In the genomic region with DNA sequence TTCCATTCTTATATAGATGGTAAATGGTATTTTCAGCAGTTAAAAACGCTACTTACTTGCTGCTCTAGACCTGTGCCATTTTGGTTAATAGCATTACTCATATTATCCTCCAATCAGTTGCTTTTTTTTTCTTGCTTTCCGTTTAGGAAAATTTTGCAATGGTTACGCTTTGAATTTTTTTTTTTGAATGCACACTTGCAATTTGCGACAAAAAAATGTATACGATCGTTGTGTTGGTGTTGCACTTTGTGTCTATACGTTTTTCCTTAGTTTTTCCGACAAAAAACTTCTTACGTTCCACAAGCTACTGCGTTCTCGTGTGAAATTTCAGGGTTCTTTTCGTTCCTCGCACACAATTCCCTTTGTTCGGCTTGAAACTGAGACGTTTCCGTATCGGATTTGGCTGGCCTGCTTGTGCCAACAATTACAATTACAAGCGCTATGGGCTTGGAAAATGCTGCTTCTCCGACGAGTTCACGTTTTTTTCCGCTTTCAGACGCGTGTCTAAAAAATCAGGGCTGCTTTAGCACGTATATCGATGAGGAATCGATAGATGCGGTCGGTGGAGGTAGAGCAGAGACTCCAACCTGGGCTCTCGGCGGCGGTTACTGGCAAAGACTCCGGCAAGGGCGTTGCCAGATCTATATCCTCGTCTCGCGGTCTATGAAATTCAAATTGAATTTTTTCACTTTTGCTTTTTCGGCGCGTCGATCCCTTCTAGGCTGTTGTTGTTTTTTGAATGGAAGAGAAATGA, we compare ENCODE assay signal across 1 fruit fly cellular context.
TF ChIP-seq lines count a peak whose summit lies in the region.

No protein-coding gene starts in this region.

TF ChIP-seq in whole organism, embryonic, 481 proteins besides CTCF, POLR2A, EP300 and RAD21 (continued from another document and continues in another):
- no peak for TF ChIP-seq salm (tag; optimal IDR thresholded peaks at IDR 0.05; lab: Kevin White, UChicago)
- TF ChIP-seq jumu (GFP tag; optimal IDR thresholded peaks at IDR 0.05; lab: Kevin White, UChicago): peak; percentile 81
- peak; percentile 77 for TF ChIP-seq gsb-n (tag; optimal IDR thresholded peaks at IDR 0.05; lab: Kevin White, UChicago)
- peak; percentile 56 for TF ChIP-seq fu2 (GFP tag; optimal IDR thresholded peaks at IDR 0.05; lab: Kevin White, UChicago)
- peak; percentile 87 for TF ChIP-seq inv (GFP tag; IDR thresholded peaks at IDR 0.05; lab: Robert Waterston, UW; ENCODE audit: partially characterized antibody)
- TF ChIP-seq CG2120 (GFP tag; optimal IDR thresholded peaks at IDR 0.05; lab: Kevin White, UChicago): peak; percentile 42
- peak; percentile 93 for TF ChIP-seq Myb (GFP tag; optimal IDR thresholded peaks at IDR 0.05; lab: Kevin White, UChicago)
- peak; percentile 13; the same call in 1 of the 2 replicates for TF ChIP-seq E2f1 (GFP tag; IDR thresholded peaks at IDR 0.05; lab: Robert Waterston, UW)
- TF ChIP-seq CG13123 (GFP tag; optimal IDR thresholded peaks at IDR 0.05; lab: Kevin White, UChicago): no peak
- no peak for TF ChIP-seq Vsx1 (GFP tag; optimal IDR thresholded peaks at IDR 0.05; lab: Kevin White, UChicago)
- 0 out of 2 replicates have a peak, but pooled peaks have one; percentile 20 for TF ChIP-seq ranshi (GFP tag; IDR thresholded peaks at IDR 0.05; lab: Robert Waterston, UW)
- peak; percentile 64 for TF ChIP-seq sug (tag; optimal IDR thresholded peaks at IDR 0.05; lab: Kevin White, UChicago)
- no peak for TF ChIP-seq hth (optimal IDR thresholded peaks at IDR 0.05; lab: Kevin White, UChicago)
- TF ChIP-seq CG17385 (GFP tag; optimal IDR thresholded peaks at IDR 0.05; lab: Kevin White, UChicago): peak; percentile 37
- TF ChIP-seq Ets65A (GFP tag; lab: Kevin White, UChicago): peak; percentile 84
- TF ChIP-seq Spps (tag; optimal IDR thresholded peaks at IDR 0.05; lab: Kevin White, UChicago): no peak
- no peak for TF ChIP-seq pb (GFP tag; optimal IDR thresholded peaks at IDR 0.05; lab: Kevin White, UChicago)
- peak; percentile 87 for TF ChIP-seq sqz (GFP tag; optimal IDR thresholded peaks at IDR 0.05; lab: Kevin White, UChicago)
- TF ChIP-seq Tbp (GFP tag; optimal IDR thresholded peaks at IDR 0.05; lab: Kevin White, UChicago): no peak
- TF ChIP-seq CG5180 (GFP tag; optimal IDR thresholded peaks at IDR 0.05; lab: Kevin White, UChicago): no peak
- peak; percentile 60 for TF ChIP-seq CG15601 (tag; optimal IDR thresholded peaks at IDR 0.05; lab: Kevin White, UChicago)
- TF ChIP-seq wor (GFP tag; IDR thresholded peaks at IDR 0.05; lab: Robert Waterston, UW): no peak
- peak; percentile 68 for TF ChIP-seq CG10543 (GFP tag; optimal IDR thresholded peaks at IDR 0.05; lab: Kevin White, UChicago)
- TF ChIP-seq cg (GFP tag; optimal IDR thresholded peaks at IDR 0.05; lab: Kevin White, UChicago): no peak
- no peak for TF ChIP-seq Trl (optimal IDR thresholded peaks at IDR 0.05; lab: Kevin White, UChicago)
- peak; percentile 49 for TF ChIP-seq Trl (GFP tag; optimal IDR thresholded peaks at IDR 0.05; lab: Kevin White, UChicago)
- TF ChIP-seq chif (GFP tag; optimal IDR thresholded peaks at IDR 0.05; lab: Kevin White, UChicago): peak in 1 of 2 experiments; percentile 23
- peak; percentile 91 for TF ChIP-seq CG7963 (GFP tag; IDR thresholded peaks at IDR 0.05; lab: Robert Waterston, UW; ENCODE audit: partially characterized antibody)
- TF ChIP-seq CG2116 (GFP tag; optimal IDR thresholded peaks at IDR 0.05; lab: Kevin White, UChicago): peak; percentile 99
- no peak for TF ChIP-seq Dip2 (GFP tag; IDR thresholded peaks at IDR 0.05; lab: Robert Waterston, UW)
- TF ChIP-seq CG32532 (GFP tag; IDR thresholded peaks at IDR 0.05; lab: Robert Waterston, UW): peak; percentile 60; the same call in 1 of the 2 replicates
- no peak for TF ChIP-seq CG7786 (GFP tag; optimal IDR thresholded peaks at IDR 0.05; lab: Kevin White, UChicago)
- no peak for TF ChIP-seq CG1832 (GFP tag; optimal IDR thresholded peaks at IDR 0.05; lab: Kevin White, UChicago)
- no peak for TF ChIP-seq Ravus (GFP tag; IDR thresholded peaks at IDR 0.05; lab: Robert Waterston, UW)
- TF ChIP-seq CkIIα-i1 (GFP tag; IDR thresholded peaks at IDR 0.05; lab: Robert Waterston, UW): no peak
- peak; percentile 5 for TF ChIP-seq luna (GFP tag; optimal IDR thresholded peaks at IDR 0.05; lab: Kevin White, UChicago)
- TF ChIP-seq gro (GFP tag; optimal IDR thresholded peaks at IDR 0.05; lab: Kevin White, UChicago): peak; percentile 85
- peak; percentile 17 for TF ChIP-seq CG4424 (GFP tag; optimal IDR thresholded peaks at IDR 0.05; lab: Kevin White, UChicago)
- TF ChIP-seq NC2β (GFP tag; optimal IDR thresholded peaks at IDR 0.05; lab: Kevin White, UChicago): peak; percentile 63
- TF ChIP-seq CG9215 (GFP tag; IDR thresholded peaks at IDR 0.05; lab: Robert Waterston, UW): no peak
- TF ChIP-seq CG11696 (GFP tag; IDR thresholded peaks at IDR 0.05; lab: Robert Waterston, UW): no peak
- peak; percentile 83 for TF ChIP-seq mld (GFP tag; IDR thresholded peaks at IDR 0.05; lab: Robert Waterston, UW; ENCODE audit: partially characterized antibody)
- TF ChIP-seq CG8924 (tag; optimal IDR thresholded peaks at IDR 0.05; lab: Kevin White, UChicago): peak; percentile 48
- TF ChIP-seq CG10565 (GFP tag; optimal IDR thresholded peaks at IDR 0.05; lab: Kevin White, UChicago): no peak
- no peak for TF ChIP-seq CG11695 (GFP tag; IDR thresholded peaks at IDR 0.05; lab: Robert Waterston, UW)
- peak; percentile 60 for TF ChIP-seq CoRest (tag; optimal IDR thresholded peaks at IDR 0.05; lab: Kevin White, UChicago)
- TF ChIP-seq abd-A (tag; optimal IDR thresholded peaks at IDR 0.05; lab: Kevin White, UChicago): peak; percentile 8
- no peak for TF ChIP-seq dati (GFP tag; IDR thresholded peaks at IDR 0.05; lab: Robert Waterston, UW)
- TF ChIP-seq insv (GFP tag; optimal IDR thresholded peaks at IDR 0.05; lab: Kevin White, UChicago): peak in 1 of 2 experiments; percentile 63
- peak; percentile 54 for TF ChIP-seq Nf-YC (tag; optimal IDR thresholded peaks at IDR 0.05; lab: Kevin White, UChicago)
- TF ChIP-seq CG17568 (GFP tag; optimal IDR thresholded peaks at IDR 0.05; lab: Kevin White, UChicago): no peak
- peak; percentile 10 for TF ChIP-seq nom (GFP tag; optimal IDR thresholded peaks at IDR 0.05; lab: Kevin White, UChicago)
- TF ChIP-seq CG17186 (GFP tag; optimal IDR thresholded peaks at IDR 0.05; lab: Kevin White, UChicago): peak; percentile 87
- TF ChIP-seq wek (GFP tag; optimal IDR thresholded peaks at IDR 0.05; lab: Kevin White, UChicago): no peak
- peak; percentile 27 for TF ChIP-seq hkb (optimal IDR thresholded peaks at IDR 0.05; lab: Kevin White, UChicago)
- TF ChIP-seq hkb (GFP tag; IDR thresholded peaks at IDR 0.05; lab: Robert Waterston, UW): peak; percentile 38; the same call in 1 of the 2 replicates
- peak; percentile 29 for TF ChIP-seq zfh2 (GFP tag; optimal IDR thresholded peaks at IDR 0.05; lab: Kevin White, UChicago)
- TF ChIP-seq Antp (GFP tag; optimal IDR thresholded peaks at IDR 0.05; lab: Kevin White, UChicago): peak; percentile 32
- peak; percentile 21 for TF ChIP-seq gcm (GFP tag; optimal IDR thresholded peaks at IDR 0.05; lab: Kevin White, UChicago)
- peak; percentile 22 for TF ChIP-seq CG18011 (GFP tag; optimal IDR thresholded peaks at IDR 0.05; lab: Kevin White, UChicago)
- TF ChIP-seq CG32772 (GFP tag; IDR thresholded peaks at IDR 0.05; lab: Robert Waterston, UW): peak; percentile 59
- TF ChIP-seq dpn (GFP tag; optimal IDR thresholded peaks at IDR 0.05; lab: Kevin White, UChicago): peak; percentile 60
- TF ChIP-seq cwo (GFP tag; optimal IDR thresholded peaks at IDR 0.05; lab: Kevin White, UChicago): peak; percentile 49
- peak; percentile 21 for TF ChIP-seq CG18619 (GFP tag; optimal IDR thresholded peaks at IDR 0.05; lab: Kevin White, UChicago)
- peak; percentile 38 for TF ChIP-seq CG9727 (GFP tag; optimal IDR thresholded peaks at IDR 0.05; lab: Kevin White, UChicago)
- no peak for TF ChIP-seq ab (GFP tag; optimal IDR thresholded peaks at IDR 0.05; lab: Kevin White, UChicago)
- TF ChIP-seq CG17829 (tag; optimal IDR thresholded peaks at IDR 0.05; lab: Kevin White, UChicago): peak; percentile 80
- TF ChIP-seq CG7928 (GFP tag; optimal IDR thresholded peaks at IDR 0.05; lab: Kevin White, UChicago): peak; percentile 87
- peak; percentile 61 for TF ChIP-seq shn (GFP tag; optimal IDR thresholded peaks at IDR 0.05; lab: Kevin White, UChicago)
- no peak for TF ChIP-seq CG4820 (GFP tag; optimal IDR thresholded peaks at IDR 0.05; lab: Kevin White, UChicago)
- TF ChIP-seq CG14441 (GFP tag; IDR thresholded peaks at IDR 0.05; lab: Robert Waterston, UW): no peak
- no peak for TF ChIP-seq tap (tag; optimal IDR thresholded peaks at IDR 0.05; lab: Kevin White, UChicago)
- TF ChIP-seq CG2875 (GFP tag; optimal IDR thresholded peaks at IDR 0.05; lab: Kevin White, UChicago): peak; percentile 40
- peak; percentile 30 for TF ChIP-seq CG2202 (tag; optimal IDR thresholded peaks at IDR 0.05; lab: Kevin White, UChicago)
- TF ChIP-seq CG5245 (GFP tag; optimal IDR thresholded peaks at IDR 0.05; lab: Kevin White, UChicago): peak; percentile 43
- TF ChIP-seq CG33213 (GFP tag; optimal IDR thresholded peaks at IDR 0.05; lab: Kevin White, UChicago): peak; percentile 75
- peak; percentile 88 for TF ChIP-seq CG13287 (GFP tag; IDR thresholded peaks at IDR 0.05; lab: Robert Waterston, UW; ENCODE audit: partially characterized antibody)
- no peak for TF ChIP-seq cad (GFP tag; optimal IDR thresholded peaks at IDR 0.05; lab: Kevin White, UChicago)
- peak; percentile 33 for TF ChIP-seq CG2678 (tag; optimal IDR thresholded peaks at IDR 0.05; lab: Kevin White, UChicago)
- 0 out of 2 replicates have a peak, but pooled peaks have one; percentile 6 for TF ChIP-seq CG1024 (GFP tag; IDR thresholded peaks at IDR 0.05; lab: Robert Waterston, UW)
- no peak for TF ChIP-seq CG7357 (GFP tag; IDR thresholded peaks at IDR 0.05; lab: Robert Waterston, UW)
- TF ChIP-seq pros (GFP tag; optimal IDR thresholded peaks at IDR 0.05; lab: Kevin White, UChicago): peak; percentile 35
- peak; percentile 50 for TF ChIP-seq HHEX (GFP tag; optimal IDR thresholded peaks at IDR 0.05; lab: Kevin White, UChicago)
- TF ChIP-seq pzg (GFP tag; optimal IDR thresholded peaks at IDR 0.05; lab: Kevin White, UChicago): peak; percentile 99
- peak; percentile 76 for TF ChIP-seq stwl (tag; optimal IDR thresholded peaks at IDR 0.05; lab: Kevin White, UChicago)
- peak; percentile 55 for TF ChIP-seq row (GFP tag; IDR thresholded peaks at IDR 0.05; lab: Robert Waterston, UW)
- TF ChIP-seq ssp (GFP tag; IDR thresholded peaks at IDR 0.05; lab: Robert Waterston, UW): peak; percentile 55
- peak; percentile 0 for TF ChIP-seq slp2 (GFP tag; optimal IDR thresholded peaks at IDR 0.05; lab: Kevin White, UChicago)
- no peak for TF ChIP-seq rib (GFP tag; IDR thresholded peaks at IDR 0.05; lab: Robert Waterston, UW)
- no peak for TF ChIP-seq CG18476 (GFP tag; optimal IDR thresholded peaks at IDR 0.05; lab: Kevin White, UChicago)
- peak; percentile 75 for TF ChIP-seq Mad (GFP tag; optimal IDR thresholded peaks at IDR 0.05; lab: Kevin White, UChicago)
- TF ChIP-seq CG14710 (tag; optimal IDR thresholded peaks at IDR 0.05; lab: Kevin White, UChicago): peak; percentile 80
- TF ChIP-seq eve (GFP tag; optimal IDR thresholded peaks at IDR 0.05; lab: Kevin White, UChicago): no peak
- TF ChIP-seq amos (GFP tag; IDR thresholded peaks at IDR 0.05; lab: Robert Waterston, UW; ENCODE audit: partially characterized antibody): peak; percentile 96
- peak; percentile 27 for TF ChIP-seq CG1647 (GFP tag; optimal IDR thresholded peaks at IDR 0.05; lab: Kevin White, UChicago)
- no peak for TF ChIP-seq CG12104 (GFP tag; optimal IDR thresholded peaks at IDR 0.05; lab: Kevin White, UChicago)
- peak; percentile 68 for TF ChIP-seq CG11560 (tag; IDR thresholded peaks at IDR 0.05; lab: Robert Waterston, UW)
- no peak for TF ChIP-seq oc (tag; optimal IDR thresholded peaks at IDR 0.05; lab: Kevin White, UChicago)
- TF ChIP-seq CG15269 (tag; optimal IDR thresholded peaks at IDR 0.05; lab: Kevin White, UChicago): peak; percentile 37
- peak; percentile 67 for TF ChIP-seq CG2712 (tag; optimal IDR thresholded peaks at IDR 0.05; lab: Kevin White, UChicago)
- TF ChIP-seq hb (GFP tag; IDR thresholded peaks at IDR 0.05; lab: Robert Waterston, UW; ENCODE audit: partially characterized antibody): peak; percentile 94
- peak; percentile 87 for TF ChIP-seq tna (GFP tag; IDR thresholded peaks at IDR 0.05; lab: Robert Waterston, UW; ENCODE audit: partially characterized antibody)
- TF ChIP-seq Fer3 (tag; optimal IDR thresholded peaks at IDR 0.05; lab: Kevin White, UChicago): peak; percentile 31
- TF ChIP-seq CG1529 (GFP tag; optimal IDR thresholded peaks at IDR 0.05; lab: Kevin White, UChicago): no peak
- TF ChIP-seq run (tag; optimal IDR thresholded peaks at IDR 0.05; lab: Kevin White, UChicago): peak; percentile 41
- TF ChIP-seq CG34422 (GFP tag; IDR thresholded peaks at IDR 0.05; lab: Robert Waterston, UW): peak; percentile 55; the same call in 1 of the 3 replicates
- TF ChIP-seq CG16813 (GFP tag; IDR thresholded peaks at IDR 0.05; lab: Robert Waterston, UW; ENCODE audit: partially characterized antibody): peak; percentile 92
- no peak for TF ChIP-seq sens-2 (GFP tag; IDR thresholded peaks at IDR 0.05; lab: Robert Waterston, UW)
- TF ChIP-seq dm (GFP tag; optimal IDR thresholded peaks at IDR 0.05; lab: Kevin White, UChicago): peak; percentile 99
- TF ChIP-seq Elba2 (GFP tag; optimal IDR thresholded peaks at IDR 0.05; lab: Kevin White, UChicago): peak; percentile 2
- TF ChIP-seq her (GFP tag; optimal IDR thresholded peaks at IDR 0.05; lab: Kevin White, UChicago): peak; percentile 67
- TF ChIP-seq unc-4 (GFP tag; IDR thresholded peaks at IDR 0.05; lab: Robert Waterston, UW; ENCODE audit: partially characterized antibody): peak; percentile 89
- TF ChIP-seq CG15514 (GFP tag; optimal IDR thresholded peaks at IDR 0.05; lab: Kevin White, UChicago): peak; percentile 96
- TF ChIP-seq ash1 (GFP tag; optimal IDR thresholded peaks at IDR 0.05; lab: Kevin White, UChicago): no peak
- peak; percentile 71 for TF ChIP-seq vvl (GFP tag; IDR thresholded peaks at IDR 0.05; lab: Robert Waterston, UW)
- peak; percentile 12 for TF ChIP-seq CG13296 (GFP tag; optimal IDR thresholded peaks at IDR 0.05; lab: Kevin White, UChicago)
- peak; percentile 34 for TF ChIP-seq Camta (GFP tag; optimal IDR thresholded peaks at IDR 0.05; lab: Kevin White, UChicago)
- TF ChIP-seq Abd-B (GFP tag; optimal IDR thresholded peaks at IDR 0.05; lab: Kevin White, UChicago): peak; percentile 17
- TF ChIP-seq CG7745 (tag; optimal IDR thresholded peaks at IDR 0.05; lab: Kevin White, UChicago): no peak
- TF ChIP-seq Ada2b (GFP tag; IDR thresholded peaks at IDR 0.05; lab: Robert Waterston, UW): 0 out of 2 replicates have a peak, but pooled peaks have one; percentile 17
- peak; percentile 80; the same call in 2 of the 3 replicates for TF ChIP-seq Dbx (GFP tag; IDR thresholded peaks at IDR 0.05; lab: Robert Waterston, UW)
- TF ChIP-seq twi (tag; optimal IDR thresholded peaks at IDR 0.05; lab: Kevin White, UChicago): peak; percentile 38
